Fruit fly (Drosophila melanogaster) whole organism, embryonic: Measurements from ENCODE around the gene CG6654.

Experiments used
- Atf6 ChIP-seq: fragments of 200-800 bp; sonication (Bioruptor generic); IDR thresholded peaks from 2 replicates; pipeline ENCODE4 v1.3.6; 2022; ENCODE audit warnings: missing biosample characterization, missing genetic modification characterization
- CG10565 ChIP-seq: fragments of 200-800 bp; sonication (Bioruptor generic); optimal IDR thresholded peaks from 3 replicates; lab custom pipeline; 2016; ENCODE audit warnings: missing biosample characterization, mild to moderate bottlenecking, missing genetic modification characterization
- CG12942 ChIP-seq: fragments of 200-800 bp; sonication (Bioruptor generic); optimal IDR thresholded peaks from 3 replicates; lab custom pipeline; 2016; ENCODE audit warnings: missing biosample characterization, missing genetic modification characterization
- CG14050 ChIP-seq: fragments of 200-800 bp; sonication (Bioruptor generic); IDR thresholded peaks from 3 replicates; pipeline ENCODE4 v1.3.6; 2022; ENCODE audit warnings: missing biosample characterization, missing genetic modification characterization
- CG14441 ChIP-seq: fragments of 200-800 bp; sonication (Bioruptor generic); IDR thresholded peaks from 2 replicates; pipeline ENCODE4 v1.3.6; 2022; ENCODE audit warnings: missing biosample characterization, missing genetic modification characterization
- CG14710 ChIP-seq: fragments of 200-800 bp; sonication (Bioruptor generic); optimal IDR thresholded peaks from 3 replicates; lab custom pipeline; 2019; ENCODE audit warnings: missing biosample characterization, mild to moderate bottlenecking, missing genetic modification characterization, moderate library complexity
- CG16863 ChIP-seq: fragments of 200-800 bp; sonication (Bioruptor generic); optimal IDR thresholded peaks from 3 replicates; lab custom pipeline; 2016; ENCODE audit warnings: missing biosample characterization, missing genetic modification characterization
- CG17568 ChIP-seq: fragments of 200-800 bp; sonication (Bioruptor generic); optimal IDR thresholded peaks from 2 replicates; lab custom pipeline; 2018; ENCODE audit warnings: missing biosample characterization, mild to moderate bottlenecking, missing genetic modification characterization, moderate library complexity
- CG17612 ChIP-seq: fragments of 200-800 bp; sonication (Bioruptor generic); IDR thresholded peaks from 2 replicates; pipeline ENCODE4 v1.3.6; 2022; ENCODE audit warnings: missing biosample characterization, missing genetic modification characterization
- CG18011 ChIP-seq: fragments of 200-800 bp; sonication (Bioruptor generic); optimal IDR thresholded peaks from 2 replicates; lab custom pipeline; 2017; ENCODE audit warnings: missing biosample characterization, missing genetic modification characterization, mild to moderate bottlenecking, moderate library complexity, missing genotype
- CG2712 ChIP-seq: fragments of 200-800 bp; optimal IDR thresholded peaks from 3 replicates; lab custom pipeline; 2019; ENCODE audit warnings: missing biosample characterization, mild to moderate bottlenecking, missing genetic modification characterization, moderate library complexity
- CG30020 ChIP-seq: fragments of 200-800 bp; optimal IDR thresholded peaks from 2 replicates; lab custom pipeline; 2019; ENCODE audit warnings: missing biosample characterization, mild to moderate bottlenecking, missing genetic modification characterization, moderate library complexity
- CG30431 ChIP-seq: fragments of 200-800 bp; sonication (Bioruptor generic); optimal IDR thresholded peaks from 2 replicates; lab custom pipeline; 2017; ENCODE audit warnings: missing biosample characterization, missing genetic modification characterization
- CG3281 ChIP-seq: fragments of 200-800 bp; sonication (Bioruptor generic); optimal IDR thresholded peaks from 3 replicates; lab custom pipeline; 2017; ENCODE audit warnings: missing biosample characterization, mild to moderate bottlenecking, missing genetic modification characterization
- CG34224 ChIP-seq: fragments of 200-800 bp; sonication (Bioruptor generic); IDR thresholded peaks from 3 replicates; pipeline ENCODE4 v1.3.6; 2022; ENCODE audit warnings: missing biosample characterization, missing genetic modification characterization; ENCODE audit not compliant: partially characterized antibody
- CG42726 ChIP-seq: fragments of 200-800 bp; sonication (Bioruptor generic); IDR thresholded peaks from 2 replicates; pipeline ENCODE4 v1.3.6; 2022; ENCODE audit warnings: missing biosample characterization, missing genetic modification characterization; ENCODE audit not compliant: partially characterized antibody
- CG5953 ChIP-seq: fragments of 200-800 bp; sonication (Bioruptor generic); IDR thresholded peaks from 2 replicates; pipeline ENCODE4 v1.3.6; 2022; ENCODE audit warnings: missing biosample characterization, missing genetic modification characterization
- CG6175 ChIP-seq: fragments of 200-800 bp; sonication (Bioruptor generic); IDR thresholded peaks from 3 replicates; pipeline ENCODE4 v1.3.6; 2022; ENCODE audit warnings: missing biosample characterization, missing genetic modification characterization
- CG7372 ChIP-seq: fragments of 200-800 bp; sonication (Bioruptor generic); IDR thresholded peaks from 2 replicates; pipeline ENCODE4 v1.3.6; 2022; ENCODE audit warnings: missing biosample characterization, missing genetic modification characterization
- CG8281 ChIP-seq: fragments of 200-800 bp; sonication (Bioruptor generic); optimal IDR thresholded peaks from 2 replicates; lab custom pipeline; 2018; ENCODE audit warnings: missing biosample characterization, mild to moderate bottlenecking, missing genetic modification characterization, moderate library complexity
- CG8290 ChIP-seq, 3 experiments: fragments of 200-800 bp; sonication (Bioruptor generic); optimal IDR thresholded peaks; 2 replicates each; lab custom pipeline; 2016 to 2019; ENCODE audit warnings: missing biosample characterization in 3 of 3, missing genetic modification characterization in 3 of 3, mild to moderate bottlenecking in 2 of 3, moderate library complexity in 1 of 3
- CG9437 ChIP-seq: fragments of 200-800 bp; sonication (Bioruptor generic); optimal IDR thresholded peaks from 2 replicates; lab custom pipeline; 2018; ENCODE audit warnings: missing biosample characterization, mild to moderate bottlenecking, missing genetic modification characterization
- Elba2 ChIP-seq: fragments of 200-800 bp; sonication (Bioruptor generic); optimal IDR thresholded peaks from 3 replicates; lab custom pipeline; 2016; ENCODE audit warnings: missing biosample characterization, missing genetic modification characterization
- Gsc ChIP-seq: fragments of 200-800 bp; sonication (Bioruptor generic); IDR thresholded peaks from 2 replicates; pipeline ENCODE4 v1.3.6; 2022; ENCODE audit warnings: missing biosample characterization, missing genetic modification characterization
- HmgZ ChIP-seq: fragments of 200-800 bp; sonication (Bioruptor generic); optimal IDR thresholded peaks from 2 replicates; lab custom pipeline; 2018; ENCODE audit warnings: missing biosample characterization, mild to moderate bottlenecking, missing genetic modification characterization
- Lim3 ChIP-seq: fragments of 200-800 bp; sonication (Bioruptor generic); IDR thresholded peaks from 2 replicates; pipeline ENCODE4 v1.3.6; 2022; ENCODE audit warnings: missing biosample characterization, missing genetic modification characterization
- Med ChIP-seq: fragments of 200-800 bp; sonication (Bioruptor generic); peaks from one replicate; lab custom pipeline; 2016; ENCODE audit warnings: missing biosample characterization, missing genetic modification characterization, mild to moderate bottlenecking, inconsistent platforms, moderate library complexity
- Mes4 ChIP-seq: fragments of 200-800 bp; sonication (Bioruptor generic); optimal IDR thresholded peaks from 2 replicates; lab custom pipeline; 2016; ENCODE audit warnings: missing biosample characterization, missing genetic modification characterization
- NC2β ChIP-seq: fragments of 200-800 bp; sonication (Bioruptor generic); optimal IDR thresholded peaks from 2 replicates; lab custom pipeline; 2016; ENCODE audit warnings: missing biosample characterization, missing genetic modification characterization
- Nf-YA ChIP-seq: fragments of 200-800 bp; sonication (Bioruptor generic); IDR thresholded peaks from 2 replicates; pipeline ENCODE4 v1.3.6; 2022; ENCODE audit warnings: missing biosample characterization, missing genetic modification characterization
- Scr ChIP-seq: fragments of 200-800 bp; sonication (Bioruptor generic); IDR thresholded peaks from 2 replicates; pipeline ENCODE4 v1.3.6; 2022; ENCODE audit warnings: missing biosample characterization, missing genetic modification characterization; ENCODE audit not compliant: partially characterized antibody
- Stat92E ChIP-seq, 3 experiments: fragments of >200 bp in 2 of 3; fragments of 200-800 bp in 1 of 3; sonication (Bioruptor generic) in 1 of 3; optimal IDR thresholded peaks; 2 replicates each; lab custom pipeline; 2017 to 2019; ENCODE audit warnings: missing biosample characterization in 3 of 3, missing genetic modification characterization in 3 of 3, mild to moderate bottlenecking in 1 of 3, moderate library complexity in 1 of 3
- abd-A ChIP-seq: fragments of 200-800 bp; sonication (Bioruptor generic); optimal IDR thresholded peaks from 3 replicates; lab custom pipeline; 2019; ENCODE audit warnings: missing biosample characterization, mild to moderate bottlenecking, missing genetic modification characterization, moderate library complexity
- ara ChIP-seq: fragments of 200-800 bp; sonication (Bioruptor generic); IDR thresholded peaks from 2 replicates; pipeline ENCODE4 v1.3.6; 2022; ENCODE audit warnings: missing biosample characterization, missing genetic modification characterization
- bab2 ChIP-seq: fragments of 200-800 bp; sonication (Bioruptor generic); optimal IDR thresholded peaks from 2 replicates; lab custom pipeline; 2016; ENCODE audit warnings: missing biosample characterization, missing genetic modification characterization
- dm ChIP-seq: fragments of 200-800 bp; sonication (Bioruptor generic); optimal IDR thresholded peaks from 3 replicates; lab custom pipeline; 2016; ENCODE audit warnings: missing biosample characterization, missing genetic modification characterization
- dysf ChIP-seq: fragments of 200-800 bp; sonication (Bioruptor generic); IDR thresholded peaks from 3 replicates; pipeline ENCODE4 v1.3.6; 2022; ENCODE audit warnings: missing biosample characterization, missing genetic modification characterization
- eyg ChIP-seq: fragments of 200-800 bp; sonication (Bioruptor generic); optimal IDR thresholded peaks from 3 replicates; lab custom pipeline; 2016; ENCODE audit warnings: missing biosample characterization, missing genetic modification characterization
- fd102C ChIP-seq: fragments of 200-800 bp; sonication (Bioruptor generic); optimal IDR thresholded peaks from 2 replicates; lab custom pipeline; 2018; ENCODE audit warnings: missing biosample characterization, mild to moderate bottlenecking, missing genetic modification characterization, moderate library complexity
- gcm ChIP-seq: fragments of 200-800 bp; sonication (Bioruptor generic); optimal IDR thresholded peaks from 2 replicates; lab custom pipeline; 2019; ENCODE audit warnings: missing biosample characterization, mild to moderate bottlenecking, missing genetic modification characterization, moderate library complexity
- grau ChIP-seq: fragments of 200-800 bp; optimal IDR thresholded peaks from 3 replicates; lab custom pipeline; 2019; ENCODE audit warnings: missing biosample characterization, mild to moderate bottlenecking, missing genetic modification characterization, moderate library complexity
- hbn ChIP-seq: fragments of 200-800 bp; sonication (Bioruptor generic); IDR thresholded peaks from 2 replicates; pipeline ENCODE4 v1.3.6; 2022; ENCODE audit warnings: missing biosample characterization, missing genetic modification characterization; ENCODE audit not compliant: partially characterized antibody
- kni ChIP-seq: fragments of 200-800 bp; sonication (Bioruptor generic); optimal IDR thresholded peaks from 3 replicates; lab custom pipeline; 2017; ENCODE audit warnings: mild to moderate bottlenecking, missing biosample characterization, missing genetic modification reagents, missing genetic modification characterization
- p53 ChIP-seq: fragments of 200-800 bp; sonication (Bioruptor generic); optimal IDR thresholded peaks from 2 replicates; lab custom pipeline; 2016; ENCODE audit warnings: missing biosample characterization, missing genetic modification characterization
- scrt ChIP-seq: fragments of 200-800 bp; sonication (Bioruptor generic); optimal IDR thresholded peaks from 2 replicates; lab custom pipeline; 2018; ENCODE audit warnings: missing biosample characterization, mild to moderate bottlenecking, missing genetic modification characterization, moderate library complexity
- sisA ChIP-seq: fragments of 200-800 bp; sonication (Bioruptor generic); IDR thresholded peaks from 2 replicates; pipeline ENCODE4 v1.3.6; 2022; ENCODE audit warnings: missing biosample characterization, missing genetic modification characterization
- stwl ChIP-seq: fragments of 200-800 bp; sonication (Bioruptor generic); optimal IDR thresholded peaks from 3 replicates; lab custom pipeline; 2018; ENCODE audit warnings: missing biosample characterization, mild to moderate bottlenecking, missing genetic modification characterization, moderate library complexity
- sug ChIP-seq: fragments of 200-800 bp; optimal IDR thresholded peaks from 2 replicates; lab custom pipeline; 2019; ENCODE audit warnings: missing biosample characterization, mild to moderate bottlenecking, missing genetic modification characterization, moderate library complexity
- tio ChIP-seq: fragments of 200-800 bp; sonication (Bioruptor generic); optimal IDR thresholded peaks from 2 replicates; lab custom pipeline; 2017; ENCODE audit warnings: missing biosample characterization, missing genetic modification characterization, inconsistent platforms
- trh ChIP-seq: fragments of 200-800 bp; sonication (Bioruptor generic); optimal IDR thresholded peaks from 2 replicates; lab custom pipeline; 2016; ENCODE audit warnings: missing biosample characterization, missing genetic modification characterization
- vvl ChIP-seq: fragments of 200-800 bp; sonication (Bioruptor generic); IDR thresholded peaks from 2 replicates; pipeline ENCODE4 v1.3.6; 2022; ENCODE audit warnings: missing biosample characterization, missing genetic modification characterization

Gene CG6654

DNA sequence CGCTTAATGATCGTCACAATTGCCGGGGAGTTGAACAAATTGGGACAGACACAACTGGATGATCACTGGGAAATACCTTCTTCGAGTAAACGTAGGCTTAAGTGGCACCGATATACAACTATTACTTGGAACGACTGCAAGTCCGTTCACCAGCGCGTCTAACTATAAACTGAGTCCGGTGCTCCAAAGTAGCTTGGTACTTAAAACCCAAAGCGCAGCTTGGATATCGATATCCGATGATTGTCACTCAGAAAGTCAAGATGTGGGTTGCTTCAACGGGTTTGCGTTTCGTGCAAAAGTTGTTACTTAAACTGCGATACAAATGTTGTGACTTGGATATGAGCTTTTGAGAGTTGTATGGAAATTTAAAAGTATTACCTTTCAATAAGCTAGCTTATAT, 7.2 kb downstream of the CG6654 start, which contains the start of gene Spn88Ea (continued):
- TF ChIP-seq CG16863 (GFP tag; lab: Kevin White, UChicago) (no peak), CG5953 (GFP tag; lab: Robert Waterston, UW) (no peak), dysf (GFP tag; lab: Robert Waterston, UW) (no peak), CG9437 (GFP tag; lab: Kevin White, UChicago) (no peak), eyg (GFP tag; lab: Kevin White, UChicago) (no peak), Elba2 (GFP tag; lab: Kevin White, UChicago) (no peak), bab2 (no peak), grau (tag; lab: Kevin White, UChicago) (no peak), tio (GFP tag; lab: Kevin White, UChicago) (no peak), gcm (GFP tag; lab: Kevin White, UChicago) (no peak), Med (GFP tag; lab: Kevin White, UChicago) (peak; percentile 70), CG3281 (GFP tag; lab: Kevin White, UChicago) (no peak), Nf-YA (GFP tag; lab: Robert Waterston, UW) (no peak), p53 (no peak), HmgZ (tag; lab: Kevin White, UChicago) (no peak), CG30020 (tag; lab: Kevin White, UChicago) (no peak), hbn (no peak), CG2712 (no peak), Lim3 (GFP tag; lab: Robert Waterston, UW) (no peak), stwl (tag; lab: Kevin White, UChicago) (peak; percentile 30), Stat92E (GFP tag; optimal IDR thresholded peaks at IDR 0.05; lab: Kevin White, UChicago) (no peak), kni (GFP tag; lab: Kevin White, UChicago) (no peak), CG42726 (GFP tag; lab: Robert Waterston, UW) (peak; percentile 35; the same call in 1 of the 2 replicates), CG8290 (GFP tag; optimal IDR thresholded peaks at IDR 0.05; lab: Kevin White, UChicago) (no peak), CG8290 (tag; optimal IDR thresholded peaks at IDR 0.05; lab: Kevin White, UChicago) (peak in 1 of 2 experiments; percentile 57), CG14710 (tag; lab: Kevin White, UChicago) (no peak), abd-A (tag; lab: Kevin White, UChicago) (no peak), dm (GFP tag; lab: Kevin White, UChicago) (no peak), Atf6 (GFP tag; lab: Robert Waterston, UW) (no peak), CG14050 (no peak), vvl (GFP tag; lab: Robert Waterston, UW) (peak; percentile 70), CG17568 (GFP tag; lab: Kevin White, UChicago) (no peak), CG34224 (GFP tag; lab: Robert Waterston, UW) (peak; percentile 33; the same call in 1 of the 3 replicates), CG6175 (GFP tag; lab: Robert Waterston, UW) (no peak), CG7372 (GFP tag; lab: Robert Waterston, UW) (no peak), NC2β (GFP tag; lab: Kevin White, UChicago) (no peak), fd102C (GFP tag; lab: Kevin White, UChicago) (no peak), sug (tag; lab: Kevin White, UChicago) (no peak), CG30431 (GFP tag; lab: Kevin White, UChicago) (no peak), CG8281 (tag; lab: Kevin White, UChicago) (no peak), CG12942 (GFP tag; lab: Kevin White, UChicago) (no peak), Scr (GFP tag; lab: Robert Waterston, UW) (0 out of 2 replicates have a peak, but pooled peaks have one; percentile 19), scrt (no peak), ara (no peak), CG17612 (GFP tag; lab: Robert Waterston, UW) (no peak), CG18011 (GFP tag; lab: Kevin White, UChicago) (no peak), CG10565 (GFP tag; lab: Kevin White, UChicago) (no peak), trh (GFP tag; lab: Kevin White, UChicago) (no peak), Gsc (GFP tag; lab: Robert Waterston, UW) (no peak), CG14441 (GFP tag; lab: Robert Waterston, UW) (no peak), sisA (no peak), Mes4 (no peak)
